Fruit fly (Drosophila melanogaster) whole organism, embryonic: ENCODE results near the gene Mco1.

Experiments
- Abd-B ChIP-seq: fragments of 200-800 bp; sonication (Bioruptor generic); optimal IDR thresholded peaks from 2 replicates; lab custom pipeline; 2018; ENCODE audit warnings: missing biosample characterization, mild to moderate bottlenecking, missing genetic modification characterization, moderate library complexity
- Ada2b ChIP-seq: fragments of 200-800 bp; sonication (Bioruptor generic); IDR thresholded peaks from 2 replicates; pipeline ENCODE4 v1.3.6; 2022; ENCODE audit warnings: missing biosample characterization, missing genetic modification characterization
- CG10431 ChIP-seq: fragments of 200-800 bp; sonication (Bioruptor generic); optimal IDR thresholded peaks from 3 replicates; lab custom pipeline; 2018; ENCODE audit warnings: missing biosample characterization, mild to moderate bottlenecking, missing genetic modification characterization
- CG10654 ChIP-seq: fragments of 200-800 bp; sonication (Bioruptor generic); optimal IDR thresholded peaks from 2 replicates; lab custom pipeline; 2016; ENCODE audit warnings: missing biosample characterization, missing genetic modification characterization
- CG12219 ChIP-seq: fragments of 200-800 bp; sonication (Bioruptor generic); optimal IDR thresholded peaks from 3 replicates; lab custom pipeline; 2018; ENCODE audit warnings: missing biosample characterization, mild to moderate bottlenecking, missing genetic modification characterization
- CG13287 ChIP-seq: fragments of 200-800 bp; sonication (Bioruptor generic); IDR thresholded peaks from 2 replicates; pipeline ENCODE4 v1.3.6; 2022; ENCODE audit warnings: missing biosample characterization, missing genetic modification characterization; ENCODE audit not compliant: partially characterized antibody
- CG13296 ChIP-seq: fragments of 200-800 bp; sonication (Bioruptor generic); optimal IDR thresholded peaks from 3 replicates; lab custom pipeline; 2018; ENCODE audit warnings: missing biosample characterization, mild to moderate bottlenecking, missing genetic modification characterization
- CG16815 ChIP-seq: fragments of 200-800 bp; sonication (Bioruptor generic); optimal IDR thresholded peaks from 3 replicates; lab custom pipeline; 2017; ENCODE audit warnings: missing biosample characterization, mild to moderate bottlenecking, missing genetic modification characterization
- CG2120 ChIP-seq: fragments of 200-800 bp; sonication (Bioruptor generic); optimal IDR thresholded peaks from 3 replicates; lab custom pipeline; 2016; ENCODE audit warnings: missing biosample characterization, missing genetic modification characterization
- CG2199 ChIP-seq: fragments of 200-800 bp; sonication (Bioruptor generic); IDR thresholded peaks from 3 replicates; pipeline ENCODE4 v1.3.6; 2022; ENCODE audit warnings: missing biosample characterization, missing genetic modification characterization
- CG3065 ChIP-seq: fragments of 200-800 bp; sonication (Bioruptor generic); optimal IDR thresholded peaks from 2 replicates; lab custom pipeline; 2016; ENCODE audit warnings: missing biosample characterization, missing genetic modification characterization
- CG31224 ChIP-seq: fragments of 200-800 bp; sonication (Bioruptor generic); IDR thresholded peaks from 2 replicates; pipeline ENCODE4 v1.3.6; 2022; ENCODE audit warnings: missing biosample characterization, missing genetic modification characterization
- CG32532 ChIP-seq: fragments of 200-800 bp; sonication (Bioruptor generic); IDR thresholded peaks from 2 replicates; pipeline ENCODE4 v1.3.6; 2022; ENCODE audit warnings: missing biosample characterization, missing genetic modification characterization
- CG5180 ChIP-seq: fragments of 200-800 bp; sonication (Bioruptor generic); optimal IDR thresholded peaks from 3 replicates; lab custom pipeline; 2017; ENCODE audit warnings: missing biosample characterization, missing genetic modification characterization, mild to moderate bottlenecking, moderate library complexity, missing genetic modification reagents
- CG7372 ChIP-seq: fragments of 200-800 bp; sonication (Bioruptor generic); IDR thresholded peaks from 2 replicates; pipeline ENCODE4 v1.3.6; 2022; ENCODE audit warnings: missing biosample characterization, missing genetic modification characterization
- CG7987 ChIP-seq: fragments of 200-800 bp; sonication (Bioruptor generic); optimal IDR thresholded peaks from 2 replicates; lab custom pipeline; 2018; ENCODE audit warnings: missing biosample characterization, mild to moderate bottlenecking, missing genetic modification characterization, moderate library complexity
- CG8089 ChIP-seq: fragments of 200-800 bp; sonication (Bioruptor generic); optimal IDR thresholded peaks from 3 replicates; lab custom pipeline; 2016; ENCODE audit warnings: missing biosample characterization, missing genetic modification characterization
- CG8765 ChIP-seq: fragments of 200-800 bp; sonication (Bioruptor generic); IDR thresholded peaks from 2 replicates; pipeline ENCODE4 v1.3.6; 2022; ENCODE audit warnings: missing biosample characterization, missing genetic modification characterization
- CG9437 ChIP-seq: fragments of 200-800 bp; sonication (Bioruptor generic); optimal IDR thresholded peaks from 2 replicates; lab custom pipeline; 2018; ENCODE audit warnings: missing biosample characterization, mild to moderate bottlenecking, missing genetic modification characterization
- CkIIα-i1 ChIP-seq: fragments of 200-800 bp; sonication (Bioruptor generic); IDR thresholded peaks from 2 replicates; pipeline ENCODE4 v1.3.6; 2022; ENCODE audit warnings: missing biosample characterization, missing genetic modification characterization
- CrebB ChIP-seq: fragments of 200-800 bp; sonication (Bioruptor generic); optimal IDR thresholded peaks from 3 replicates; lab custom pipeline; 2018; ENCODE audit warnings: missing biosample characterization, mild to moderate bottlenecking, missing genetic modification characterization
- Dip3 ChIP-seq: fragments of 200-800 bp; sonication (Bioruptor generic); optimal IDR thresholded peaks from 3 replicates; lab custom pipeline; 2016; ENCODE audit warnings: missing biosample characterization, missing genetic modification characterization
- Dp ChIP-seq: fragments of 200-800 bp; sonication (Bioruptor generic); optimal IDR thresholded peaks from 2 replicates; lab custom pipeline; 2018; ENCODE audit warnings: missing biosample characterization, mild to moderate bottlenecking, missing genetic modification characterization, moderate library complexity
- Eip74EF ChIP-seq, 2 experiments: fragments of 200-800 bp in 1 of 2; fragments of >200 bp in 1 of 2; sonication (Bioruptor generic) in 1 of 2; optimal IDR thresholded peaks; 2 replicates each; lab custom pipeline; 2017 to 2019; ENCODE audit warnings: missing biosample characterization in 2 of 2, missing genetic modification characterization in 2 of 2, mild to moderate bottlenecking in 1 of 2, moderate library complexity in 1 of 2
- Elba2 ChIP-seq: fragments of 200-800 bp; sonication (Bioruptor generic); optimal IDR thresholded peaks from 3 replicates; lab custom pipeline; 2016; ENCODE audit warnings: missing biosample characterization, missing genetic modification characterization
- Fer3 ChIP-seq: fragments of 200-800 bp; sonication (Bioruptor generic); optimal IDR thresholded peaks from 2 replicates; lab custom pipeline; 2018; ENCODE audit warnings: missing biosample characterization, mild to moderate bottlenecking, missing genetic modification characterization, moderate library complexity
- Gsc ChIP-seq: fragments of 200-800 bp; sonication (Bioruptor generic); IDR thresholded peaks from 2 replicates; pipeline ENCODE4 v1.3.6; 2022; ENCODE audit warnings: missing biosample characterization, missing genetic modification characterization
- Hey ChIP-seq: fragments of 200-800 bp; sonication (Bioruptor generic); optimal IDR thresholded peaks from 3 replicates; lab custom pipeline; 2018; ENCODE audit warnings: missing biosample characterization, mild to moderate bottlenecking, missing genetic modification characterization
- Lim3 ChIP-seq: fragments of 200-800 bp; sonication (Bioruptor generic); IDR thresholded peaks from 2 replicates; pipeline ENCODE4 v1.3.6; 2022; ENCODE audit warnings: missing biosample characterization, missing genetic modification characterization
- Mad ChIP-seq: fragments of 200-800 bp; sonication (Bioruptor generic); optimal IDR thresholded peaks from 2 replicates; lab custom pipeline; 2016; ENCODE audit warnings: missing biosample characterization, missing genetic modification characterization
- Oaz ChIP-seq: fragments of 200-800 bp; sonication (Bioruptor generic); IDR thresholded peaks from 2 replicates; pipeline ENCODE4 v1.3.6; 2022; ENCODE audit warnings: missing biosample characterization, missing genetic modification characterization
- Poxn ChIP-seq: fragments of 200-800 bp; sonication (Bioruptor generic); IDR thresholded peaks from 2 replicates; pipeline ENCODE4 v1.3.6; 2022; ENCODE audit warnings: missing biosample characterization, missing genetic modification characterization
- ab ChIP-seq: fragments of 200-800 bp; sonication (Bioruptor generic); optimal IDR thresholded peaks from 2 replicates; lab custom pipeline; 2016; ENCODE audit warnings: missing biosample characterization, missing genetic modification characterization
- ara ChIP-seq: fragments of 200-800 bp; sonication (Bioruptor generic); IDR thresholded peaks from 2 replicates; pipeline ENCODE4 v1.3.6; 2022; ENCODE audit warnings: missing biosample characterization, missing genetic modification characterization
- ase ChIP-seq: fragments of 200-800 bp; sonication (Bioruptor generic); IDR thresholded peaks from 3 replicates; pipeline ENCODE4 v1.3.6; 2022; ENCODE audit warnings: missing biosample characterization, missing genetic modification characterization
- bsh ChIP-seq, 2 experiments: fragments of 200-800 bp; sonication (Bioruptor generic); optimal IDR thresholded peaks; 2 replicates each; lab custom pipeline; 2017 to 2018; ENCODE audit warnings: mild to moderate bottlenecking in 2 of 2, missing biosample characterization in 2 of 2, missing genetic modification characterization in 2 of 2, moderate library complexity in 1 of 2
- cas ChIP-seq: fragments of 200-800 bp; sonication (Bioruptor generic); IDR thresholded peaks from 2 replicates; pipeline ENCODE4 v1.3.6; 2022; ENCODE audit warnings: missing biosample characterization, missing genetic modification characterization
- ci ChIP-seq: fragments of 200-800 bp; sonication (Bioruptor generic); IDR thresholded peaks from 3 replicates; pipeline ENCODE4 v1.3.6; 2022; ENCODE audit warnings: missing biosample characterization, missing genetic modification characterization
- crol ChIP-seq: fragments of 200-800 bp; sonication (Bioruptor generic); IDR thresholded peaks from 2 replicates; pipeline ENCODE4 v1.3.6; 2022; ENCODE audit warnings: missing biosample characterization, missing genetic modification characterization
- dmrt99B ChIP-seq: fragments of 200-800 bp; sonication (Bioruptor generic); optimal IDR thresholded peaks from 2 replicates; lab custom pipeline; 2018; ENCODE audit warnings: missing biosample characterization, mild to moderate bottlenecking, missing genetic modification characterization, moderate library complexity
- en ChIP-seq: fragments of 200-800 bp; sonication (Bioruptor generic); optimal IDR thresholded peaks from 2 replicates; lab custom pipeline; 2016; ENCODE audit warnings: missing biosample characterization, missing genetic modification characterization
- ewg ChIP-seq: fragments of 200-800 bp; sonication (Bioruptor generic); optimal IDR thresholded peaks from 3 replicates; lab custom pipeline; 2017; ENCODE audit warnings: mild to moderate bottlenecking, missing biosample characterization, missing genetic modification reagents, missing genetic modification characterization
- gem ChIP-seq: fragments of 200-800 bp; sonication (Bioruptor generic); optimal IDR thresholded peaks from 2 replicates; lab custom pipeline; 2019; ENCODE audit warnings: missing biosample characterization, mild to moderate bottlenecking, missing genetic modification characterization, moderate library complexity
- hkb ChIP-seq, 2 experiments: fragments of 200-800 bp in 1 of 2; fragments of >200 bp in 1 of 2; sonication (Bioruptor generic) in 1 of 2; IDR thresholded peaks in 1 of 2; optimal IDR thresholded peaks in 1 of 2; 2 replicates each; pipeline versions ENCODE4 v1.3.6 to Lab custom; 2017 to 2022; ENCODE audit warnings: missing biosample characterization in 1 of 2, missing genetic modification characterization in 1 of 2
- pho ChIP-seq: fragments of 200-800 bp; sonication (Bioruptor generic); optimal IDR thresholded peaks from 2 replicates; lab custom pipeline; 2016; ENCODE audit warnings: missing biosample characterization, missing genetic modification characterization
- schlank ChIP-seq: fragments of 200-800 bp; sonication (Bioruptor generic); optimal IDR thresholded peaks from 2 replicates; lab custom pipeline; 2018; ENCODE audit warnings: missing biosample characterization, mild to moderate bottlenecking, missing genetic modification characterization
- tup ChIP-seq: fragments of 200-800 bp; sonication (Bioruptor generic); optimal IDR thresholded peaks from 2 replicates; lab custom pipeline; 2016; ENCODE audit warnings: missing biosample characterization, mild to moderate bottlenecking, missing genetic modification characterization, moderate library complexity
- zen ChIP-seq: fragments of 200-800 bp; sonication (Bioruptor generic); optimal IDR thresholded peaks from 3 replicates; lab custom pipeline; 2018; ENCODE audit warnings: missing biosample characterization, mild to moderate bottlenecking, missing genetic modification characterization, moderate library complexity
- zen2 ChIP-seq: fragments of 200-800 bp; sonication (Bioruptor generic); IDR thresholded peaks from 3 replicates; pipeline ENCODE4 v1.3.6; 2022; ENCODE audit warnings: missing biosample characterization, missing genetic modification characterization; ENCODE audit not compliant: partially characterized antibody

The Mco1 gene

dm6 chr2L:9430992-9431602 is 14.7 kb downstream of the Mco1 start, which contains the start of the genes FucTB and scat (continued):
- TF ChIP-seq CG13296 (peak; percentile 83), CG12219 (GFP tag; lab: Kevin White, UChicago) (peak; percentile 2), Lim3 (GFP tag; lab: Robert Waterston, UW) (peak; percentile 76), CG16815 (peak; percentile 95), CG32532 (peak; percentile 95), tup (GFP tag; lab: Kevin White, UChicago) (peak; percentile 47), bsh (GFP tag; optimal IDR thresholded peaks at IDR 0.05; lab: Kevin White, UChicago) (peak; percentile 27 to 85), crol (peak; percentile 28; the same call in 1 of the 2 replicates), CG2120 (GFP tag; lab: Kevin White, UChicago) (peak; percentile 89), zen (tag; lab: Kevin White, UChicago) (peak; percentile 96), Poxn (GFP tag; lab: Robert Waterston, UW) (peak; percentile 75), Ada2b (GFP tag; lab: Robert Waterston, UW) (peak; percentile 86), hkb (optimal IDR thresholded peaks at IDR 0.05; lab: Kevin White, UChicago) (no peak), hkb (GFP tag; IDR thresholded peaks at IDR 0.05; lab: Robert Waterston, UW) (peak; percentile 77), Mad (GFP tag; lab: Kevin White, UChicago) (peak; percentile 71), CG7987 (GFP tag; lab: Kevin White, UChicago) (peak; percentile 60), CG13287 (GFP tag; lab: Robert Waterston, UW) (peak; percentile 49), ci (GFP tag; lab: Robert Waterston, UW) (peak; percentile 85), Eip74EF (GFP tag; optimal IDR thresholded peaks at IDR 0.05; lab: Kevin White, UChicago) (no peak), gem (tag; lab: Kevin White, UChicago) (peak; percentile 98), CG5180 (GFP tag; lab: Kevin White, UChicago) (peak; percentile 50), CG10431 (GFP tag; lab: Kevin White, UChicago) (peak; percentile 65), Gsc (GFP tag; lab: Robert Waterston, UW) (peak; percentile 76), Hey (tag; lab: Kevin White, UChicago) (peak; percentile 7), zen2 (no peak), Elba2 (GFP tag; lab: Kevin White, UChicago) (peak; percentile 68), ase (GFP tag; lab: Robert Waterston, UW) (peak; percentile 82), CG9437 (GFP tag; lab: Kevin White, UChicago) (peak; percentile 83), CG31224 (peak; percentile 85), CG3065 (GFP tag; lab: Kevin White, UChicago) (peak; percentile 75), schlank (peak; percentile 62), CG8765 (peak; percentile 90), CkIIα-i1 (GFP tag; lab: Robert Waterston, UW) (no peak), CrebB (tag; lab: Kevin White, UChicago) (peak; percentile 34), Dip3 (GFP tag; lab: Kevin White, UChicago) (peak; percentile 71), CG7372 (GFP tag; lab: Robert Waterston, UW) (peak; percentile 91), ara (peak; percentile 81), dmrt99B (tag; lab: Kevin White, UChicago) (peak; percentile 84), Abd-B (GFP tag; lab: Kevin White, UChicago) (peak; percentile 95), en (GFP tag; lab: Kevin White, UChicago) (no peak), CG8089 (peak; percentile 15), Fer3 (peak; percentile 86), Oaz (GFP tag; lab: Robert Waterston, UW) (peak; percentile 82), ab (peak; percentile 41), ewg (GFP tag; lab: Kevin White, UChicago) (peak; percentile 88), CG2199 (GFP tag; lab: Robert Waterston, UW) (no peak), CG10654 (peak; percentile 86), pho (GFP tag; lab: Kevin White, UChicago) (peak; percentile 72), cas (peak; percentile 62), Dp (GFP tag; lab: Kevin White, UChicago) (peak; percentile 69)
